Worm (Caenorhabditis elegans) whole organism, late embryonic: ENCODE data around the gene glb-7.

Experiments used
- ama-1 ChIP-seq: fragments of 150-350 bp; optimal IDR thresholded peaks from 2 replicates; lab custom pipeline; 2014
- dve-1 ChIP-seq: sonication (generic microtip); optimal IDR thresholded peaks from 2 replicates; lab custom pipeline; 2017; ENCODE audit warnings: antibody characterized with exemption, mild to moderate bottlenecking, missing genetic modification characterization, missing compliant biosample characterization

DNA sequence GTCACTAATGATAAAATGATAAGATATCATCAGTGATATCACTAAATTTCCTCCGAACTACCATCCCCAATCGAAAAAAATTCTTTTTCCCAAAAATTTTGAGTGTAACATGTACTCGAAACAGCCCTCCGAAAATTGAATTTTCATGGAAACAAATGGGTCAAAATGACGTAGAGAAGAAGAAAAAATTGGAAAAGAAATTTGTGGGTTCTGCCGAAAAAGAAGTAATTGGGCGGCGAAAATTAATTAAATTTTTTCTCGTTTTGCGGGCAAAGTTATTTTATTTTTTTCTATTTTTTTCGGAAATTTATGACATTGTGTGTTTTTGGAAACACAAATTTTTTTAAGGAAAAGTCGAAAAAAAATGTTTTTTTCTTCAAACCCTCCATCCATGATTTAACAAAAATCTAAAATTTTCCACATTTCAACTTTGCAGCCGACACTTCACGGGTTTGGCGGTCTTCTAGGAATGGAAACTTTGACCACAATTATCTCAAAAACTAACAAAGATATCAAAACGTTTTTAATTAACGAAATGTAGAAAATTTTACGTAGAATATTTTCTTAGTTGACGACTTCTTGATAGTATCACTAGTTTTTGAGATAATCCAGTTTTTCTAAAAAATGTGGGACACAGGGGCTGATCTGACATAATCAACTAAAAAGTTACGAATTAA, 45.3 kb upstream of the glb-7 start:
- TF ChIP-seq dve-1 (no peak), ama-1 (lab: Kevin White, UChicago) (no peak)
